Fruit fly (Drosophila melanogaster) S2 (cell line): ENCODE data around the gene NimB2.

ENCODE experiments used
- CG8478 ChIP-seq: fragments of >200 bp; optimal IDR thresholded peaks from 2 replicates; lab custom pipeline; 2018
- CTCF ChIP-seq, 2 experiments: fragments of >200 bp; optimal IDR thresholded peaks; 2 replicates each; lab custom pipeline; 2018

NimB2 gene

dm6 chr2L:13967846-13968350, 1.1 kb upstream of the NimB2 start, which contains the start of gene NimB3:
TSS of gene NimB3 (minus strand) at chr2L:13967985.
- TF ChIP-seq CG8478 = no peak
- TF ChIP-seq CTCF (optimal IDR thresholded peaks at IDR 0.05; lab: Kevin White, UChicago) = no peak

- no peak for TF ChIP-seq CTCF (optimal IDR thresholded peaks at IDR 0.05; lab: Kevin White, UChicago)
- no peak for TF ChIP-seq CG8478
Measured at dm6 chr2L:13963467-13964122, 3.2 kb downstream of the NimB2 start, which contains the start of gene NimB1. TSS of gene NimB1 (plus strand) at chr2L:13963507.

dm6 chr2L:13960399-13960798, 6.4 kb downstream of the NimB2 start:
- TF ChIP-seq CG8478 = no peak
- TF ChIP-seq CTCF (optimal IDR thresholded peaks at IDR 0.05; lab: Kevin White, UChicago) = no peak

dm6 chr2L:13957239-13957638, 9.6 kb downstream of the NimB2 start, which contains the start of gene NimA:
TSS of gene NimA (plus strand) at chr2L:13957539.
- TF ChIP-seq CTCF (optimal IDR thresholded peaks at IDR 0.05; lab: Kevin White, UChicago) = no peak
- no peak for TF ChIP-seq CG8478

dm6 chr2L:13955775-13956174, 11.0 kb downstream of the NimB2 start:
- no peak for TF ChIP-seq CG8478

dm6 chr2L:13949789-13950188, 17.0 kb downstream of the NimB2 start:
- no peak for TF ChIP-seq CTCF (optimal IDR thresholded peaks at IDR 0.05; lab: Kevin White, UChicago)
- TF ChIP-seq CG8478 = no peak

- TF ChIP-seq CTCF (optimal IDR thresholded peaks at IDR 0.05; lab: Kevin White, UChicago) (no peak), CG8478 (no peak)
Measured at dm6 chr2L:13947476-13947875, 19.3 kb downstream of the NimB2 start, which contains the start of gene Vajk3. TSS of gene Vajk3 (minus strand) at chr2L:13947476.

- TF ChIP-seq CTCF (optimal IDR thresholded peaks at IDR 0.05; lab: Kevin White, UChicago) (no peak), CG8478 (no peak)
Measured at dm6 chr2L:13934542-13935065, 32.2 kb downstream of the NimB2 start, which contains the start of gene Vajk2. TSS of gene Vajk2 (minus strand) at chr2L:13934692.

dm6 chr2L:13931318-13931717, 35.5 kb downstream of the NimB2 start, which contains the start of gene CG42711:
TSS of gene CG42711 (minus strand) at chr2L:13931362.
- TF ChIP-seq CG8478 (no peak), CTCF (optimal IDR thresholded peaks at IDR 0.05; lab: Kevin White, UChicago) (no peak)

dm6 chr2L:13928461-13928860, 38.4 kb downstream of the NimB2 start:
- TF ChIP-seq CG8478 = no peak
- TF ChIP-seq CTCF (optimal IDR thresholded peaks at IDR 0.05; lab: Kevin White, UChicago) = no peak

dm6 chr2L:13925699-13926098, 41.1 kb downstream of the NimB2 start:
- no peak for TF ChIP-seq CTCF (optimal IDR thresholded peaks at IDR 0.05; lab: Kevin White, UChicago)
- no peak for TF ChIP-seq CG8478

- TF ChIP-seq CG8478 = no peak
- no peak for TF ChIP-seq CTCF (optimal IDR thresholded peaks at IDR 0.05; lab: Kevin White, UChicago)
Measured at dm6 chr2L:13923984-13924383, 42.8 kb downstream of the NimB2 start.

- TF ChIP-seq CG8478 (no peak), CTCF (optimal IDR thresholded peaks at IDR 0.05; lab: Kevin White, UChicago) (no peak)
Measured at dm6 chr2L:13923453-13923852, 43.4 kb downstream of the NimB2 start, which contains the start of gene Vajk1. TSS of gene Vajk1 (minus strand) at chr2L:13923553.
